Worm (Caenorhabditis elegans) whole organism, L3 larva: ENCODE data around the gene Y69A2AR.16.

ENCODE experiments used
- R02D3.7 ChIP-seq: fragments of 150-350 bp; optimal IDR thresholded peaks from 2 replicates; lab custom pipeline; 2014; ENCODE audit warnings: missing biosample characterization, missing genetic modification characterization
- ZK546.5 ChIP-seq: sonication (generic microtip); optimal IDR thresholded peaks from 2 replicates; lab custom pipeline; 2017; ENCODE audit warnings: missing biosample characterization, missing genetic modification characterization
- aly-2 ChIP-seq: fragments of 150-350 bp; optimal IDR thresholded peaks from 2 replicates; lab custom pipeline; 2014; ENCODE audit warnings: missing biosample characterization, missing genetic modification characterization
- ama-1 ChIP-seq: fragments of 150-350 bp; optimal IDR thresholded peaks from 2 replicates; lab custom pipeline; 2018
- ceh-28 ChIP-seq: fragments of 150-350 bp; optimal IDR thresholded peaks from 2 replicates; lab custom pipeline; 2014; ENCODE audit warnings: missing biosample characterization, missing genetic modification reagents, missing genetic modification characterization
- ceh-9 ChIP-seq: sonication (generic microtip); optimal IDR thresholded peaks from 2 replicates; lab custom pipeline; 2018; ENCODE audit warnings: missing biosample characterization, missing genetic modification characterization
- daf-12 ChIP-seq: fragments of 150-350 bp; optimal IDR thresholded peaks from 2 replicates; lab custom pipeline; 2014; ENCODE audit warnings: missing biosample characterization, missing genetic modification reagents, missing genetic modification characterization
- egl-27 ChIP-seq: sonication (generic microtip); optimal IDR thresholded peaks from 4 replicates; lab custom pipeline; 2017; ENCODE audit warnings: missing biosample characterization, missing genetic modification reagents, missing genetic modification characterization
- egl-5 ChIP-seq: fragments of 150-350 bp; optimal IDR thresholded peaks from 2 replicates; lab custom pipeline; 2017; ENCODE audit warnings: missing biosample characterization, missing genetic modification reagents, missing genetic modification characterization, inconsistent platforms
- elt-1 ChIP-seq: fragments of 150-350 bp; optimal IDR thresholded peaks from 2 replicates; lab custom pipeline; 2014; ENCODE audit warnings: missing biosample characterization, missing genetic modification characterization
- elt-2 ChIP-seq: sonication (generic microtip); optimal IDR thresholded peaks from 2 replicates; lab custom pipeline; 2016; ENCODE audit warnings: missing genetic modification reagents, mild to moderate bottlenecking, missing genetic modification characterization, missing compliant biosample characterization
- elt-3 ChIP-seq, 3 experiments: fragments of 150-350 bp in 1 of 3; sonication (generic microtip) in 2 of 3; optimal IDR thresholded peaks; 2 replicates in 2 of 3; 4 replicates in 1 of 3; lab custom pipeline; 2014 to 2017; ENCODE audit warnings: missing biosample characterization in 3 of 3, missing genetic modification characterization in 3 of 3
- eor-1 ChIP-seq, 2 experiments: fragments of 150-350 bp; optimal IDR thresholded peaks; 2 replicates each; lab custom pipeline; 2014 to 2018; ENCODE audit warnings: missing biosample characterization in 2 of 2, missing genetic modification characterization in 2 of 2
- fkh-10 ChIP-seq: sonication (generic microtip); optimal IDR thresholded peaks from 2 replicates; lab custom pipeline; 2017; ENCODE audit warnings: missing biosample characterization, missing genetic modification reagents, missing genetic modification characterization
- fkh-2 ChIP-seq: fragments of 150-350 bp; optimal IDR thresholded peaks from 2 replicates; lab custom pipeline; 2014; ENCODE audit warnings: missing biosample characterization, missing genetic modification reagents, missing genetic modification characterization
- fos-1 ChIP-seq: fragments of 150-350 bp; optimal IDR thresholded peaks from 2 replicates; lab custom pipeline; 2014; ENCODE audit warnings: missing biosample characterization, missing genetic modification characterization
- hmg-11 ChIP-seq: sonication (generic microtip); optimal IDR thresholded peaks from 2 replicates; lab custom pipeline; 2016; ENCODE audit warnings: missing genetic modification characterization, missing compliant biosample characterization
- lin-15B ChIP-seq: fragments of 150-350 bp; optimal IDR thresholded peaks from 2 replicates; lab custom pipeline; 2014; ENCODE audit warnings: missing biosample characterization, missing genetic modification characterization
- lin-39 ChIP-seq: fragments of 150-350 bp; optimal IDR thresholded peaks from 2 replicates; lab custom pipeline; 2018; ENCODE audit warnings: missing biosample characterization, missing genetic modification reagents, missing genetic modification characterization
- lsy-12 ChIP-seq: sonication (generic microtip); optimal IDR thresholded peaks from 2 replicates; lab custom pipeline; 2016; ENCODE audit warnings: mild to moderate bottlenecking, missing genetic modification characterization, missing compliant biosample characterization
- mdl-1 ChIP-seq: fragments of 150-350 bp; optimal IDR thresholded peaks from 2 replicates; lab custom pipeline; 2014; ENCODE audit warnings: missing biosample characterization, missing genetic modification characterization
- nfya-1 ChIP-seq: sonication (generic microtip); optimal IDR thresholded peaks from 2 replicates; lab custom pipeline; 2017; ENCODE audit warnings: missing genetic modification characterization, mild to moderate bottlenecking, missing compliant biosample characterization, antibody characterized with exemption, moderate library complexity; ENCODE audit not compliant: insufficient read depth
- nhr-11 ChIP-seq: fragments of 150-350 bp; optimal IDR thresholded peaks from 2 replicates; lab custom pipeline; 2014; ENCODE audit warnings: missing biosample characterization, missing genetic modification characterization
- nhr-12 ChIP-seq: fragments of 150-350 bp; optimal IDR thresholded peaks from 2 replicates; lab custom pipeline; 2014; ENCODE audit warnings: missing biosample characterization, missing genetic modification characterization
- nhr-23 ChIP-seq: fragments of 150-350 bp; optimal IDR thresholded peaks from 2 replicates; lab custom pipeline; 2014; ENCODE audit warnings: missing biosample characterization, missing genetic modification reagents, missing genetic modification characterization
- nhr-237 ChIP-seq: fragments of 150-350 bp; optimal IDR thresholded peaks from 2 replicates; lab custom pipeline; 2014; ENCODE audit warnings: missing biosample characterization, missing genetic modification characterization
- nhr-25 ChIP-seq: sonication (generic microtip); optimal IDR thresholded peaks from 2 replicates; lab custom pipeline; 2017; ENCODE audit warnings: missing biosample characterization, missing genetic modification characterization
- nhr-28 ChIP-seq: fragments of 150-350 bp; optimal IDR thresholded peaks from 2 replicates; lab custom pipeline; 2014; ENCODE audit warnings: missing biosample characterization, missing genetic modification characterization
- nhr-67 ChIP-seq: fragments of 150-350 bp; optimal IDR thresholded peaks from 2 replicates; lab custom pipeline; 2014; ENCODE audit warnings: missing biosample characterization, missing genetic modification characterization
- pha-4 ChIP-seq: fragments of 150-350 bp; optimal IDR thresholded peaks from 2 replicates; lab custom pipeline; 2014; ENCODE audit warnings: missing biosample characterization, missing genetic modification reagents, missing genetic modification characterization
- pqm-1 ChIP-seq: fragments of 150-350 bp; optimal IDR thresholded peaks from 2 replicates; lab custom pipeline; 2017; ENCODE audit warnings: missing biosample characterization, missing genetic modification characterization, inconsistent platforms
- snpc-4 ChIP-seq: fragments of 150-350 bp; optimal IDR thresholded peaks from 2 replicates; lab custom pipeline; 2014; ENCODE audit warnings: missing biosample characterization, missing genetic modification characterization
- tbx-2 ChIP-seq: sonication (generic microtip); optimal IDR thresholded peaks from 2 replicates; lab custom pipeline; 2016; ENCODE audit warnings: mild to moderate bottlenecking, missing genetic modification characterization, missing compliant biosample characterization
- unc-39 ChIP-seq: sonication (generic microtip); optimal IDR thresholded peaks from 4 replicates; lab custom pipeline; 2017; ENCODE audit warnings: missing biosample characterization, missing genetic modification characterization
- unc-62 ChIP-seq: fragments of 150-350 bp; sonication (generic microtip); optimal IDR thresholded peaks from 4 replicates; lab custom pipeline; 2014; ENCODE audit warnings: missing biosample characterization, missing genetic modification reagents, missing genetic modification characterization
- zag-1 ChIP-seq: fragments of 150-350 bp; optimal IDR thresholded peaks from 2 replicates; lab custom pipeline; 2014; ENCODE audit warnings: missing biosample characterization, missing genetic modification characterization
- ztf-11 ChIP-seq: fragments of 150-350 bp; optimal IDR thresholded peaks from 2 replicates; lab custom pipeline; 2014; ENCODE audit warnings: missing biosample characterization, missing genetic modification characterization
- ztf-4 ChIP-seq: fragments of 150-350 bp; optimal IDR thresholded peaks from 2 replicates; lab custom pipeline; 2014; ENCODE audit warnings: missing biosample characterization, missing genetic modification characterization

Gene Y69A2AR.16

DNA sequence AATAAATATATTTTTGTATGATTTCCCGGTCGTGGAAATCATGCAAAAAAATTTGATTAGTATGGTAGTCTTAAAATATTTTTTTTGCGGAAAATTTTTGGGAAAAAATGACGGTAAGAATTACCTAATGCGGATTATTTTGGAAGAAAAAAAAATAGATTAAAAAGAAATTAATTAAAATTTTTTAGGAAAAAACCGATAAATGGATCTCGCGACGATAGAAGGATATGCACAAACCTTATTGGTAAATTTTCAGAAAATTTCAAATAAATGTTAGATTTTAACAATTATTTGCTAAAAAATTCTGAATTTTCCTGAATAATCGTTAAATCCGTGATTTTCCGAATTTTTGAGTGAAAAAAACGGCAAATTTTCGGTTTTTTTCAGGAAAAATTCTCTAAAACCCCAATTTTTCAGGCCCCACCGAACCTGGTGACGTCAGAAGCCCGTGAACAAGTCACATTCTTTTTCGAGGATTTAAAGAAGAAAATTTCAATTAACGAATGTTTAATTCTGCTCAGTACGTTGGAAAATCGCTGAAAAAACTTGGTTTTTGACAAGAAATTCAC, at the start of gene Y69A2AR.16:
Gene Y69A2AR.16 (plus strand): TSS at position 189 of the 569 bp plus-strand sequence.
- no peak for TF ChIP-seq fkh-10 (GFP tag; lab: Kevin White, UChicago)
- TF ChIP-seq elt-1 (tag; lab: Kevin White, UChicago) = no peak
- no peak for TF ChIP-seq ceh-28 (tag; lab: Kevin White, UChicago)
- TF ChIP-seq lin-39 = no peak
- no peak for TF ChIP-seq nhr-23 (tag; lab: Kevin White, UChicago)
- TF ChIP-seq elt-2 (tag; lab: Kevin White, UChicago) = peak; percentile 10
- TF ChIP-seq hmg-11 (tag; lab: Kevin White, UChicago) = no peak
- TF ChIP-seq aly-2 (tag; lab: Kevin White, UChicago) = peak; percentile 27
- no peak for TF ChIP-seq snpc-4 (tag; lab: Kevin White, UChicago)
- no peak for TF ChIP-seq unc-39 (tag; lab: Kevin White, UChicago)
- TF ChIP-seq ZK546.5 (tag; lab: Kevin White, UChicago) = no peak
- no peak for TF ChIP-seq nhr-12 (tag; lab: Kevin White, UChicago)
- TF ChIP-seq nhr-28 = no peak
- no peak for TF ChIP-seq ztf-4
- TF ChIP-seq unc-62 (GFP tag; lab: Kevin White, UChicago) = no peak
- TF ChIP-seq pqm-1 (tag; lab: Kevin White, UChicago) = no peak
- TF ChIP-seq nhr-237 (tag; lab: Kevin White, UChicago) = no peak

DNA sequence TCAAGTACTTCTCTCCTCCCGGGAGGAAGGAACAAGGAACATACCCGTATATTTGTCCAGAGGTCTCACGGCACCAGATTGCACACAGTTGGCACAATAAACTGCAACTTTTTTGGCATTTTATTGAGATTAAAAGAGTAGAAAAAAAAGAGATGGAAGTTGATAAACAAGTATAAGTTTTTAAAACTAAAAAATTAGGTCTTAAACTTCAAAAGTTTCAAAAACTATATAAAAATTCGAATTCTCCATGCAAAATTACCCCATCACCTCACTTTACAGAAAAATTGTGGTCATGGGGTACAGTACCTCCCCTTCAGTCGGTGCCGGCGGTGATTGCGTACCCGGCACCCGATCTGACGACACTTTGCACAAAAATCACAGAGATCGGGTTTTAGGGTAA, 46.4 kb upstream of the Y69A2AR.16 start, which contains the start of gene C45G7.13:
Gene C45G7.13 (minus strand): TSS at position 101 of the 400 bp plus-strand sequence.
- no peak for TF ChIP-seq pqm-1 (tag; lab: Kevin White, UChicago)
- no peak for TF ChIP-seq fos-1 (tag; lab: Kevin White, UChicago)
- no peak for TF ChIP-seq ztf-4
- no peak for TF ChIP-seq hmg-11 (tag; lab: Kevin White, UChicago)
- TF ChIP-seq egl-27 (tag; lab: Kevin White, UChicago) = no peak
- TF ChIP-seq eor-1 (tag; optimal IDR thresholded peaks at IDR 0.05; lab: Kevin White, UChicago) = no peak
- no peak for TF ChIP-seq nhr-28
- no peak for TF ChIP-seq egl-5
- no peak for TF ChIP-seq fkh-10 (GFP tag; lab: Kevin White, UChicago)
- no peak for TF ChIP-seq ztf-11 (tag; lab: Kevin White, UChicago)
- TF ChIP-seq nhr-23 (tag; lab: Kevin White, UChicago) = no peak
- no peak for TF ChIP-seq nhr-12 (tag; lab: Kevin White, UChicago)
- no peak for TF ChIP-seq elt-3 (tag; optimal IDR thresholded peaks at IDR 0.05; lab: Kevin White, UChicago)

DNA sequence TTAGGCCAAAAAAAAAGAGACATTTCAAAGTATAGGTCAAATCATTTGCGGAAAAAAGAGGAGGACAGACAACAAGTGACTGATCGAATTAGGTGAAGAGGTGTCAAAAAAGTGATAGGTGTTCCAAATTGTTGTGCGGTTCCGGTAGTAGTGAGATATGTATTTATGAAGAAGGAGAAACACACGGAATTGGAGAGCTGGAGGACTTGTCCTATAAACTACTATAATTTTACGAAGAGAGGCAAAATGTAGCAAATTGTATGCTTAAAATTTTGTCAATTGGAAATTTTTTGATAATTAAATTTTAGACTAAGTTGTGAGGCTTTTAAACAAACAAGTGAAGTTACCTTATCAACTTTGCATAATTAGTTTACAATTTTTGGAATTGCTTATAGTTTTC, 45.9 kb upstream of the Y69A2AR.16 start:
- no peak for TF ChIP-seq daf-12
- no peak for TF ChIP-seq elt-2 (tag; lab: Kevin White, UChicago)
- TF ChIP-seq ceh-9 (tag; lab: Kevin White, UChicago) = no peak
- no peak for TF ChIP-seq tbx-2 (tag; lab: Kevin White, UChicago)
- no peak for TF ChIP-seq lin-39
- no peak for TF ChIP-seq snpc-4 (tag; lab: Kevin White, UChicago)
- TF ChIP-seq ztf-11 (tag; lab: Kevin White, UChicago) = no peak
- no peak for TF ChIP-seq hmg-11 (tag; lab: Kevin White, UChicago)
- no peak for TF ChIP-seq fkh-10 (GFP tag; lab: Kevin White, UChicago)
- no peak for TF ChIP-seq egl-5
- TF ChIP-seq nhr-12 (tag; lab: Kevin White, UChicago) = no peak
- no peak for TF ChIP-seq unc-62 (GFP tag; lab: Kevin White, UChicago)
- no peak for TF ChIP-seq mdl-1 (tag; lab: Kevin White, UChicago)
- no peak for TF ChIP-seq R02D3.7 (tag; lab: Kevin White, UChicago)
- TF ChIP-seq aly-2 (tag; lab: Kevin White, UChicago) = no peak
- no peak for TF ChIP-seq nhr-237 (tag; lab: Kevin White, UChicago)

DNA sequence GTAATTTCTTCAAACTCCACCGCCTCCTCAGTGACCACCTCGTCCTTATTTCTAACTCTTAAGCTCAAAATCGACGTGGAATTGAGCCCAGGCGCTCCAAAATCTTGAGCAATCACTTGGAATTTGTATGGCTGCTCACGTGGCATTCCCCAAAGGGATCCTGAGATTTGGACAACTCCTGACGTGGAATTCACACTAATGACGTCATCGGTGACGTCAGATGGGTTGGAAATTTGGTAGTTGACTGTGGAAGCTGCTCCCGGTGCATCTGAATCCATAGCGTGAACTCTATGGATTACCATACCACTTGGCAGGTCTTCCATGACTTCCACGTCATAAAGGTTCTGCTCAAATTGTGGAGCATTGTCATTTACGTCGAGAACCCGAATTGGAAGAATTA, 42.5 kb upstream of the Y69A2AR.16 start:
- no peak for TF ChIP-seq hmg-11 (tag; lab: Kevin White, UChicago)
- TF ChIP-seq nhr-11 (tag; lab: Kevin White, UChicago) = no peak
- no peak for TF ChIP-seq pqm-1 (tag; lab: Kevin White, UChicago)
- TF ChIP-seq lsy-12 (tag; lab: Kevin White, UChicago) = no peak
- TF ChIP-seq zag-1 (tag; lab: Kevin White, UChicago) = no peak
- no peak for TF ChIP-seq ama-1 (lab: Kevin White, UChicago)
- TF ChIP-seq nhr-67 (tag; lab: Kevin White, UChicago) = no peak
- no peak for TF ChIP-seq nhr-28
- TF ChIP-seq lin-15B (tag; lab: Kevin White, UChicago) = no peak
- TF ChIP-seq nfya-1 (tag; lab: Kevin White, UChicago) = no peak
- no peak for TF ChIP-seq nhr-25 (tag; lab: Kevin White, UChicago)
- TF ChIP-seq fkh-2 (tag; lab: Kevin White, UChicago) = no peak
- no peak for TF ChIP-seq eor-1 (tag; optimal IDR thresholded peaks at IDR 0.05; lab: Kevin White, UChicago)
- TF ChIP-seq mdl-1 (tag; lab: Kevin White, UChicago) = no peak
- TF ChIP-seq pha-4 (tag; lab: Kevin White, UChicago) = no peak
- no peak for TF ChIP-seq elt-2 (tag; lab: Kevin White, UChicago)
